Fruit fly (Drosophila melanogaster): ENCODE measurements around the gene CG2200.

dm6 chrX:13105220-13105619 is 11.1 kb downstream of the CG2200 start:
- no peak for TF ChIP-seq pnt (GFP tag; optimal IDR thresholded peaks at IDR 0.05)
- no peak for TF ChIP-seq Hey (tag; optimal IDR thresholded peaks at IDR 0.05)
- no peak for TF ChIP-seq CG6854 (GFP tag; optimal IDR thresholded peaks at IDR 0.05)
- no peak for TF ChIP-seq CG6765 (GFP tag; optimal IDR thresholded peaks at IDR 0.05)
- TF ChIP-seq Opbp (GFP tag; IDR thresholded peaks at IDR 0.05; ENCODE audit: partially characterized antibody): no peak
- TF ChIP-seq emc (GFP tag; optimal IDR thresholded peaks at IDR 0.05): no peak
- no peak for TF ChIP-seq CG12659 (GFP tag; optimal IDR thresholded peaks at IDR 0.05)

Data from whole organism, embryonic.